Worm (Caenorhabditis elegans) whole organism, L4 larva: ENCODE measurements around the gene F22F7.3.
A peak's percentile ranks its signal among the peaks of the same experiment; 100 is the strongest.

Source experiments
- F26F4.8 ChIP-seq: fragments of 200-800 bp; sonication (Bioruptor generic); conservative IDR thresholded peaks from 2 replicates; pipeline ENCODE4 v1.3.6; 2022; ENCODE audit warnings: missing genetic modification characterization, missing compliant biosample characterization
- F49E8.2 ChIP-seq: sonication (generic microtip); optimal IDR thresholded peaks from 2 replicates; lab custom pipeline; 2016; ENCODE audit warnings: missing compliant biosample characterization, mild to moderate bottlenecking, missing genetic modification characterization, borderline replicate concordance
- T26A8.4 ChIP-seq: fragments of 200-800 bp; sonication (Bioruptor generic); IDR thresholded peaks from 2 replicates; pipeline ENCODE4 v1.3.6; 2022; ENCODE audit warnings: missing genetic modification characterization, missing compliant biosample characterization
- Y105C5A.15 ChIP-seq: fragments of 200-800 bp; sonication (Bioruptor generic); IDR thresholded peaks from 2 replicates; pipeline ENCODE4 v1.3.6; 2022; ENCODE audit warnings: missing genetic modification characterization, missing compliant biosample characterization
- Y48G9A.11 ChIP-seq: fragments of 200-800 bp; sonication (Bioruptor generic); IDR thresholded peaks from 2 replicates; pipeline ENCODE4 v1.3.6; 2022; ENCODE audit warnings: missing genetic modification reagents, missing genetic modification characterization, missing compliant biosample characterization
- attf-4 ChIP-seq: sonication (generic microtip); optimal IDR thresholded peaks from 3 replicates; lab custom pipeline; 2017; ENCODE audit warnings: missing biosample characterization, missing genetic modification characterization
- ceh-20 ChIP-seq: fragments of 200-800 bp; sonication (Bioruptor generic); IDR thresholded peaks from 2 replicates; pipeline ENCODE4 v1.3.6; 2022; ENCODE audit warnings: missing genetic modification reagents, missing genetic modification characterization, missing compliant biosample characterization
- ceh-62 ChIP-seq: sonication (generic microtip); optimal IDR thresholded peaks from 2 replicates; lab custom pipeline; 2017; ENCODE audit warnings: missing biosample characterization, missing genetic modification characterization
- cey-2 ChIP-seq: sonication (generic microtip); optimal IDR thresholded peaks from 3 replicates; lab custom pipeline; 2017; ENCODE audit warnings: missing genetic modification characterization, mild to moderate bottlenecking, missing compliant biosample characterization, antibody characterized with exemption, borderline replicate concordance; ENCODE audit not compliant: insufficient read depth
- ctbp-1 ChIP-seq: fragments of 200-800 bp; sonication (Bioruptor generic); IDR thresholded peaks from 2 replicates; pipeline ENCODE4 v1.3.6; 2022; ENCODE audit warnings: missing genetic modification reagents, missing genetic modification characterization, missing compliant biosample characterization
- daf-12 ChIP-seq: fragments of 150-350 bp; optimal IDR thresholded peaks from 2 replicates; lab custom pipeline; 2014; ENCODE audit warnings: missing biosample characterization, missing genetic modification reagents, missing genetic modification characterization
- daf-8 ChIP-seq: fragments of 200-800 bp; sonication (Bioruptor generic); IDR thresholded peaks from 2 replicates; pipeline ENCODE4 v1.3.6; 2022; ENCODE audit warnings: missing genetic modification characterization, missing compliant biosample characterization
- dmd-6 ChIP-seq: fragments of 200-800 bp; sonication (Bioruptor generic); IDR thresholded peaks from 2 replicates; pipeline ENCODE4 v1.3.6; 2022; ENCODE audit warnings: missing genetic modification reagents, missing genetic modification characterization, missing compliant biosample characterization
- dpl-1 ChIP-seq: fragments of 150-350 bp; optimal IDR thresholded peaks from 2 replicates; lab custom pipeline; 2014; ENCODE audit warnings: missing biosample characterization, missing genetic modification reagents, missing genetic modification characterization
- duxl-1 ChIP-seq: sonication (generic microtip); optimal IDR thresholded peaks from 2 replicates; lab custom pipeline; 2016; ENCODE audit warnings: mild to moderate bottlenecking, missing genetic modification characterization, moderate library complexity, missing compliant biosample characterization; ENCODE audit not compliant: poor library complexity
- dve-1 ChIP-seq: sonication (generic microtip); optimal IDR thresholded peaks from 2 replicates; lab custom pipeline; 2017; ENCODE audit warnings: antibody characterized with exemption, mild to moderate bottlenecking, missing genetic modification characterization, missing compliant biosample characterization; ENCODE audit not compliant: insufficient read depth
- egl-27 ChIP-seq: sonication (generic microtip); optimal IDR thresholded peaks from 3 replicates; lab custom pipeline; 2017; ENCODE audit warnings: missing biosample characterization, missing genetic modification reagents, missing genetic modification characterization
- hlh-11 ChIP-seq: fragments of 200-800 bp; sonication (Bioruptor generic); optimal IDR thresholded peaks from 2 replicates; lab custom pipeline; 2018; ENCODE audit warnings: mild to moderate bottlenecking, missing genetic modification characterization, missing compliant biosample characterization
- hmg-1.1 ChIP-seq: fragments of 200-800 bp; sonication (Bioruptor generic); IDR thresholded peaks from 2 replicates; pipeline ENCODE4 v1.3.6; 2022; ENCODE audit warnings: missing genetic modification reagents, missing genetic modification characterization, missing compliant biosample characterization
- lin-1 ChIP-seq: fragments of 200-800 bp; sonication (Bioruptor generic); IDR thresholded peaks from 2 replicates; pipeline ENCODE4 v1.3.6; 2022; ENCODE audit warnings: missing genetic modification reagents, missing genetic modification characterization, missing compliant biosample characterization
- lin-13 ChIP-seq: fragments of 150-350 bp; optimal IDR thresholded peaks from 2 replicates; lab custom pipeline; 2014; ENCODE audit warnings: missing biosample characterization, missing genetic modification reagents, missing genetic modification characterization
- lin-15B ChIP-seq: fragments of 150-350 bp; sonication (generic microtip); optimal IDR thresholded peaks from 3 replicates; lab custom pipeline; 2014; ENCODE audit warnings: missing biosample characterization, missing genetic modification characterization
- lin-39 ChIP-seq: fragments of 150-350 bp; optimal IDR thresholded peaks from 2 replicates; lab custom pipeline; 2014; ENCODE audit warnings: missing biosample characterization, missing genetic modification reagents, missing genetic modification characterization
- lsy-2 ChIP-seq, 2 experiments: fragments of 150-350 bp in 1 of 2; sonication (generic microtip) in 1 of 2; optimal IDR thresholded peaks; 2 replicates each; lab custom pipeline; 2014 to 2017; ENCODE audit warnings: missing biosample characterization in 2 of 2, missing genetic modification characterization in 2 of 2
- madf-5 ChIP-seq, 2 experiments: fragments of 200-800 bp; sonication (Bioruptor generic); IDR thresholded peaks; 2 replicates each; pipeline ENCODE4 v1.3.6; 2022; ENCODE audit warnings: missing compliant biosample characterization in 2 of 2, missing genetic modification characterization in 2 of 2
- madf-9 ChIP-seq: fragments of 200-800 bp; sonication (Bioruptor generic); conservative IDR thresholded peaks from 2 replicates; pipeline ENCODE4 v1.3.6; 2022; ENCODE audit warnings: missing genetic modification reagents, missing genetic modification characterization, missing compliant biosample characterization
- mep-1 ChIP-seq: fragments of 150-350 bp; sonication (generic microtip); optimal IDR thresholded peaks from 3 replicates; lab custom pipeline; 2014; ENCODE audit warnings: missing biosample characterization, missing genetic modification characterization
- mes-2 ChIP-seq: sonication (generic microtip); optimal IDR thresholded peaks from 2 replicates; lab custom pipeline; 2016; ENCODE audit warnings: missing genotype, mild to moderate bottlenecking, missing genetic modification characterization, missing compliant biosample characterization; ENCODE audit not compliant: poor library complexity, severe bottlenecking
- mxl-2 ChIP-seq: fragments of 200-800 bp; sonication (Bioruptor generic); conservative IDR thresholded peaks from 2 replicates; pipeline ENCODE4 v1.3.6; 2022; ENCODE audit warnings: missing genetic modification reagents, missing genetic modification characterization, missing compliant biosample characterization
- nhr-102 ChIP-seq: sonication (generic microtip); optimal IDR thresholded peaks from 2 replicates; lab custom pipeline; 2016; ENCODE audit warnings: mild to moderate bottlenecking, missing genetic modification characterization, moderate library complexity, missing compliant biosample characterization
- nhr-11 ChIP-seq: fragments of 150-350 bp; optimal IDR thresholded peaks from 2 replicates; lab custom pipeline; 2014; ENCODE audit warnings: missing biosample characterization, missing genetic modification characterization
- nhr-111 ChIP-seq: fragments of 200-800 bp; sonication (Bioruptor generic); optimal IDR thresholded peaks from 2 replicates; lab custom pipeline; 2018; ENCODE audit warnings: mild to moderate bottlenecking, missing genetic modification characterization, missing compliant biosample characterization
- nhr-237 ChIP-seq: sonication (generic microtip); optimal IDR thresholded peaks from 2 replicates; lab custom pipeline; 2017; ENCODE audit warnings: missing biosample characterization, missing genetic modification characterization
- nhr-41 ChIP-seq: fragments of 200-800 bp; sonication (Bioruptor generic); IDR thresholded peaks from 2 replicates; pipeline ENCODE4 v1.3.6; 2022; ENCODE audit warnings: missing genetic modification reagents, missing genetic modification characterization, missing compliant biosample characterization
- nhr-6 ChIP-seq: fragments of 150-350 bp; optimal IDR thresholded peaks from 2 replicates; lab custom pipeline; 2014; ENCODE audit warnings: missing biosample characterization, missing genetic modification characterization
- php-3 ChIP-seq: fragments of 200-800 bp; sonication (Bioruptor generic); IDR thresholded peaks from 2 replicates; pipeline ENCODE4 v1.3.6; 2022; ENCODE audit warnings: missing genetic modification reagents, missing genetic modification characterization, missing compliant biosample characterization
- pqm-1 ChIP-seq: sonication (generic microtip); optimal IDR thresholded peaks from 2 replicates; lab custom pipeline; 2017; ENCODE audit warnings: missing biosample characterization, missing genetic modification characterization
- rbr-2 ChIP-seq: sonication (generic microtip); optimal IDR thresholded peaks from 2 replicates; lab custom pipeline; 2016; ENCODE audit warnings: missing genotype, missing genetic modification characterization, missing compliant biosample characterization
- saeg-2 ChIP-seq: fragments of 200-800 bp; sonication (Bioruptor generic); IDR thresholded peaks from 2 replicates; pipeline ENCODE4 v1.3.6; 2022; ENCODE audit warnings: missing genetic modification reagents, missing genetic modification characterization, missing compliant biosample characterization
- sdz-12 ChIP-seq: fragments of 200-800 bp; sonication (Bioruptor generic); optimal IDR thresholded peaks from 2 replicates; lab custom pipeline; 2018; ENCODE audit warnings: mild to moderate bottlenecking, missing genetic modification characterization, missing compliant biosample characterization
- set-16 ChIP-seq: fragments of 200-800 bp; sonication (Bioruptor generic); IDR thresholded peaks from 2 replicates; pipeline ENCODE4 v1.3.6; 2022; ENCODE audit warnings: missing genetic modification reagents, missing genetic modification characterization, missing compliant biosample characterization
- snpc-1.2 ChIP-seq: fragments of 200-800 bp; sonication (Bioruptor generic); IDR thresholded peaks from 2 replicates; pipeline ENCODE4 v1.3.6; 2022; ENCODE audit warnings: missing genetic modification reagents, missing genetic modification characterization, missing compliant biosample characterization
- spr-1 ChIP-seq: sonication (generic microtip); optimal IDR thresholded peaks from 2 replicates; lab custom pipeline; 2016; ENCODE audit warnings: mild to moderate bottlenecking, missing genetic modification characterization, missing compliant biosample characterization
- unc-130 ChIP-seq: sonication (generic microtip); optimal IDR thresholded peaks from 2 replicates; lab custom pipeline; 2016; ENCODE audit warnings: missing genetic modification reagents, missing genetic modification characterization, missing compliant biosample characterization
- unc-62 ChIP-seq, 3 experiments: fragments of 150-350 bp in 1 of 3; sonication (generic microtip); optimal IDR thresholded peaks in 2 of 3; peaks in 1 of 3; 1 replicate in 1 of 3; 2 replicates in 2 of 3; lab custom pipeline; 2014 to 2017; ENCODE audit warnings: missing biosample characterization in 3 of 3, missing genetic modification characterization in 3 of 3, missing genetic modification reagents in 3 of 3, missing genotype in 1 of 3
- vab-7 ChIP-seq: fragments of 200-800 bp; sonication (Bioruptor generic); IDR thresholded peaks from 2 replicates; pipeline ENCODE4 v1.3.6; 2022; ENCODE audit warnings: missing genetic modification reagents, missing genetic modification characterization, missing compliant biosample characterization
- zag-1 ChIP-seq: fragments of 150-350 bp; optimal IDR thresholded peaks from 2 replicates; lab custom pipeline; 2014; ENCODE audit warnings: missing biosample characterization, missing genetic modification characterization
- zfp-2 ChIP-seq: sonication (generic microtip); optimal IDR thresholded peaks from 2 replicates; lab custom pipeline; 2016; ENCODE audit warnings: mild to moderate bottlenecking, missing genetic modification characterization, missing compliant biosample characterization
- zfp-3 ChIP-seq: fragments of 200-800 bp; sonication (Bioruptor generic); conservative IDR thresholded peaks from 2 replicates; pipeline ENCODE4 v1.3.6; 2022; ENCODE audit warnings: missing genetic modification reagents, missing genetic modification characterization, missing compliant biosample characterization
- zip-11 ChIP-seq: fragments of 200-800 bp; sonication (Bioruptor generic); IDR thresholded peaks from 2 replicates; pipeline ENCODE4 v1.3.6; 2022; ENCODE audit warnings: missing genetic modification characterization, missing compliant biosample characterization

Gene F22F7.3

ce11 chrV:2126996-2127585, 16.6 kb downstream of the F22F7.3 start, which contains the start of gene ldp-1 (continued):
- TF ChIP-seq dpl-1 (GFP tag; lab: Kevin White, UChicago) (peak; percentile 94), hmg-1.1 (GFP tag; lab: Robert Waterston, UW) (no peak), Y48G9A.11 (GFP tag; lab: Robert Waterston, UW) (no peak), zag-1 (tag; lab: Kevin White, UChicago) (no peak), mes-2 (tag; lab: Kevin White, UChicago) (peak; percentile 97), dve-1 (peak; percentile 20), rbr-2 (tag; lab: Kevin White, UChicago) (peak; percentile 13), php-3 (GFP tag; lab: Robert Waterston, UW) (no peak), lsy-2 (tag; optimal IDR thresholded peaks at IDR 0.05; lab: Kevin White, UChicago) (peak in 1 of 2 experiments; percentile 73), zfp-2 (tag; lab: Kevin White, UChicago) (no peak), sdz-12 (GFP tag; lab: Kevin White, UChicago) (no peak), madf-5 (GFP tag; IDR thresholded peaks at IDR 0.05; lab: Robert Waterston, UW) (no peak), mxl-2 (no peak), Y105C5A.15 (GFP tag; lab: Robert Waterston, UW) (no peak), nhr-11 (tag; lab: Kevin White, UChicago) (no peak), pqm-1 (no peak), zip-11 (GFP tag; lab: Robert Waterston, UW) (no peak), F49E8.2 (peak; percentile 25), zfp-3 (0 out of 2 replicates have a peak, but pooled peaks have one; percentile 25), daf-12 (tag; lab: Kevin White, UChicago) (no peak), lin-13 (no peak), cey-2 (tag; lab: Kevin White, UChicago) (no peak), unc-130 (GFP tag; lab: Kevin White, UChicago) (peak; percentile 31), ceh-20 (no peak; the same call in 1 of the 2 replicates), nhr-102 (tag; lab: Kevin White, UChicago) (no peak), nhr-111 (GFP tag; lab: Kevin White, UChicago) (no peak), attf-4 (tag; lab: Kevin White, UChicago) (no peak), duxl-1 (tag; lab: Kevin White, UChicago) (peak; percentile 58), T26A8.4 (GFP tag; lab: Robert Waterston, UW) (peak; percentile 56; the same call in 1 of the 2 replicates), lin-15B (tag; lab: Kevin White, UChicago) (no peak), snpc-1.2 (GFP tag; lab: Robert Waterston, UW) (no peak), set-16 (GFP tag; lab: Robert Waterston, UW) (no peak), nhr-237 (tag; lab: Kevin White, UChicago) (no peak), ctbp-1 (no peak), spr-1 (tag; lab: Kevin White, UChicago) (no peak), ceh-62 (tag; lab: Kevin White, UChicago) (no peak), daf-8 (GFP tag; lab: Robert Waterston, UW) (no peak), dmd-6 (peak; percentile 48), F26F4.8 (GFP tag; lab: Robert Waterston, UW) (no peak), hlh-11 (tag; lab: Kevin White, UChicago) (peak; percentile 34), vab-7 (GFP tag; lab: Robert Waterston, UW) (no peak), madf-9 (GFP tag; lab: Robert Waterston, UW) (0 out of 2 replicates have a peak, but pooled peaks have one; percentile 26), mep-1 (tag; lab: Kevin White, UChicago) (peak; percentile 10), nhr-6 (tag; lab: Kevin White, UChicago) (no peak), nhr-41 (no peak), unc-62 (GFP tag; optimal IDR thresholded peaks at IDR 0.05 in 1 of 2; lab: Kevin White, UChicago) (peak in 1 of 2 experiments; percentile 88), unc-62 (tag; optimal IDR thresholded peaks at IDR 0.05; lab: Kevin White, UChicago) (no peak), saeg-2 (GFP tag; lab: Robert Waterston, UW) (no peak), lin-1 (GFP tag; lab: Robert Waterston, UW) (no peak), egl-27 (no peak), lin-39 (tag; lab: Kevin White, UChicago) (no peak)
